Fruit fly (Drosophila melanogaster) whole organism, embryonic: ENCODE data around the gene disco.

ENCODE experiments used
- CG10979 ChIP-seq: fragments of 200-800 bp; sonication (Bioruptor generic); optimal IDR thresholded peaks from 2 replicates; lab custom pipeline; 2018; ENCODE audit warnings: missing biosample characterization, mild to moderate bottlenecking, missing genetic modification characterization, moderate library complexity
- CG12769 ChIP-seq: fragments of 200-800 bp; sonication (Bioruptor generic); optimal IDR thresholded peaks from 2 replicates; lab custom pipeline; 2019; ENCODE audit warnings: missing biosample characterization, mild to moderate bottlenecking, missing genetic modification characterization, moderate library complexity
- CG13424 ChIP-seq: fragments of 200-800 bp; sonication (Bioruptor generic); optimal IDR thresholded peaks from 2 replicates; lab custom pipeline; 2019; ENCODE audit warnings: missing biosample characterization, mild to moderate bottlenecking, missing genetic modification characterization, moderate library complexity
- CG16779 ChIP-seq: fragments of 200-800 bp; sonication (Bioruptor generic); IDR thresholded peaks from 2 replicates; pipeline ENCODE4 v1.3.6; 2022; ENCODE audit warnings: missing biosample characterization, missing genetic modification characterization
- CG17328 ChIP-seq: fragments of 200-800 bp; sonication (Bioruptor generic); IDR thresholded peaks from 2 replicates; pipeline ENCODE4 v1.3.6; 2022; ENCODE audit warnings: missing biosample characterization, missing genetic modification characterization
- CG17912 ChIP-seq: fragments of 200-800 bp; sonication (Bioruptor generic); optimal IDR thresholded peaks from 2 replicates; lab custom pipeline; 2018; ENCODE audit warnings: missing biosample characterization, mild to moderate bottlenecking, missing genetic modification characterization
- CG1832 ChIP-seq: fragments of 200-800 bp; sonication (Bioruptor generic); optimal IDR thresholded peaks from 2 replicates; lab custom pipeline; 2017; ENCODE audit warnings: missing biosample characterization, mild to moderate bottlenecking, missing genetic modification characterization, inconsistent platforms
- CG2120 ChIP-seq: fragments of 200-800 bp; sonication (Bioruptor generic); optimal IDR thresholded peaks from 3 replicates; lab custom pipeline; 2016; ENCODE audit warnings: missing biosample characterization, missing genetic modification characterization
- CG2712 ChIP-seq: fragments of 200-800 bp; optimal IDR thresholded peaks from 3 replicates; lab custom pipeline; 2019; ENCODE audit warnings: missing biosample characterization, mild to moderate bottlenecking, missing genetic modification characterization, moderate library complexity
- CG30403 ChIP-seq: fragments of 200-800 bp; sonication (Bioruptor generic); optimal IDR thresholded peaks from 3 replicates; lab custom pipeline; 2016; ENCODE audit warnings: missing biosample characterization, missing genetic modification characterization
- CG30431 ChIP-seq: fragments of 200-800 bp; sonication (Bioruptor generic); optimal IDR thresholded peaks from 2 replicates; lab custom pipeline; 2017; ENCODE audit warnings: missing biosample characterization, missing genetic modification characterization
- CG32532 ChIP-seq: fragments of 200-800 bp; sonication (Bioruptor generic); IDR thresholded peaks from 2 replicates; pipeline ENCODE4 v1.3.6; 2022; ENCODE audit warnings: missing biosample characterization, missing genetic modification characterization
- CG42726 ChIP-seq: fragments of 200-800 bp; sonication (Bioruptor generic); IDR thresholded peaks from 2 replicates; pipeline ENCODE4 v1.3.6; 2022; ENCODE audit warnings: missing biosample characterization, missing genetic modification characterization; ENCODE audit not compliant: partially characterized antibody
- CG5180 ChIP-seq: fragments of 200-800 bp; sonication (Bioruptor generic); optimal IDR thresholded peaks from 3 replicates; lab custom pipeline; 2017; ENCODE audit warnings: missing biosample characterization, missing genetic modification characterization, mild to moderate bottlenecking, moderate library complexity, missing genetic modification reagents
- CG7357 ChIP-seq: fragments of 200-800 bp; sonication (Bioruptor generic); IDR thresholded peaks from 3 replicates; pipeline ENCODE4 v1.3.6; 2022; ENCODE audit warnings: missing biosample characterization, missing genetic modification characterization
- CG7839 ChIP-seq: fragments of 200-800 bp; sonication (Bioruptor generic); optimal IDR thresholded peaks from 3 replicates; lab custom pipeline; 2018; ENCODE audit warnings: missing biosample characterization, mild to moderate bottlenecking, missing genetic modification characterization, moderate library complexity
- CG9727 ChIP-seq: fragments of 200-800 bp; sonication (Bioruptor generic); optimal IDR thresholded peaks from 3 replicates; lab custom pipeline; 2017; ENCODE audit warnings: missing biosample characterization, mild to moderate bottlenecking, missing genetic modification characterization
- D ChIP-seq, 2 experiments: fragments of 200-800 bp in 1 of 2; fragments of >200 bp in 1 of 2; sonication (Bioruptor generic) in 1 of 2; optimal IDR thresholded peaks; 2 replicates in 1 of 2; 3 replicates in 1 of 2; lab custom pipeline; 2017; ENCODE audit warnings: mild to moderate bottlenecking in 1 of 2, missing biosample characterization in 1 of 2, missing genetic modification characterization in 1 of 2, missing genetic modification reagents in 1 of 2
- Ets65A ChIP-seq: fragments of 200-800 bp; sonication (Bioruptor generic); peaks from one replicate; lab custom pipeline; 2016; ENCODE audit warnings: missing biosample characterization, missing genetic modification characterization
- HLH54F ChIP-seq: fragments of 200-800 bp; sonication (Bioruptor generic); optimal IDR thresholded peaks from 3 replicates; lab custom pipeline; 2016; ENCODE audit warnings: missing biosample characterization, missing genetic modification characterization
- Hand ChIP-seq: fragments of 200-800 bp; sonication (Bioruptor generic); optimal IDR thresholded peaks from 2 replicates; lab custom pipeline; 2017; ENCODE audit warnings: mild to moderate bottlenecking, missing biosample characterization, missing genetic modification reagents, missing genetic modification characterization
- NC2β ChIP-seq: fragments of 200-800 bp; sonication (Bioruptor generic); optimal IDR thresholded peaks from 2 replicates; lab custom pipeline; 2016; ENCODE audit warnings: missing biosample characterization, missing genetic modification characterization
- Neu2 ChIP-seq: fragments of 200-800 bp; sonication (Bioruptor generic); optimal IDR thresholded peaks from 3 replicates; lab custom pipeline; 2016; ENCODE audit warnings: missing biosample characterization, missing genetic modification characterization, borderline replicate concordance
- Nf-YB ChIP-seq: fragments of 200-800 bp; sonication (Bioruptor generic); optimal IDR thresholded peaks from 3 replicates; lab custom pipeline; 2019; ENCODE audit warnings: missing biosample characterization, mild to moderate bottlenecking, missing genetic modification characterization, moderate library complexity
- Nf-YC ChIP-seq: fragments of 200-800 bp; optimal IDR thresholded peaks from 3 replicates; lab custom pipeline; 2019; ENCODE audit warnings: missing biosample characterization, mild to moderate bottlenecking, missing genetic modification characterization, moderate library complexity
- Oaz ChIP-seq: fragments of 200-800 bp; sonication (Bioruptor generic); IDR thresholded peaks from 2 replicates; pipeline ENCODE4 v1.3.6; 2022; ENCODE audit warnings: missing biosample characterization, missing genetic modification characterization
- Oli ChIP-seq: fragments of 200-800 bp; sonication (Bioruptor generic); optimal IDR thresholded peaks from 2 replicates; lab custom pipeline; 2018; ENCODE audit warnings: missing biosample characterization, mild to moderate bottlenecking, missing genetic modification characterization, moderate library complexity
- Xbp1 ChIP-seq: fragments of 200-800 bp; sonication (Bioruptor generic); optimal IDR thresholded peaks from 3 replicates; lab custom pipeline; 2016; ENCODE audit warnings: missing biosample characterization, mild to moderate bottlenecking, missing genetic modification characterization
- ac ChIP-seq: fragments of 200-800 bp; sonication (Bioruptor generic); optimal IDR thresholded peaks from 3 replicates; lab custom pipeline; 2017; ENCODE audit warnings: missing biosample characterization, mild to moderate bottlenecking, missing genetic modification characterization
- bsh ChIP-seq, 2 experiments: fragments of 200-800 bp; sonication (Bioruptor generic); optimal IDR thresholded peaks; 2 replicates each; lab custom pipeline; 2017 to 2018; ENCODE audit warnings: mild to moderate bottlenecking in 2 of 2, missing biosample characterization in 2 of 2, missing genetic modification characterization in 2 of 2, moderate library complexity in 1 of 2
- chif ChIP-seq, 2 experiments: fragments of 200-800 bp; sonication (Bioruptor generic); optimal IDR thresholded peaks; 3 replicates each; lab custom pipeline; 2016; ENCODE audit warnings: missing biosample characterization in 2 of 2, missing genetic modification characterization in 2 of 2
- crp ChIP-seq, 2 experiments: fragments of 200-800 bp; sonication (Bioruptor generic); optimal IDR thresholded peaks; 2 replicates in 1 of 2; 3 replicates in 1 of 2; lab custom pipeline; 2017; ENCODE audit warnings: missing biosample characterization in 2 of 2, missing genetic modification characterization in 2 of 2, mild to moderate bottlenecking in 1 of 2, moderate library complexity in 1 of 2
- cwo ChIP-seq: fragments of 200-800 bp; sonication (Bioruptor generic); optimal IDR thresholded peaks from 3 replicates; lab custom pipeline; 2017; ENCODE audit warnings: missing biosample characterization, missing genetic modification characterization, mild to moderate bottlenecking, moderate library complexity, missing genetic modification reagents
- dysf ChIP-seq: fragments of 200-800 bp; sonication (Bioruptor generic); IDR thresholded peaks from 3 replicates; pipeline ENCODE4 v1.3.6; 2022; ENCODE audit warnings: missing biosample characterization, missing genetic modification characterization
- fd3F ChIP-seq: fragments of 200-800 bp; sonication (Bioruptor generic); optimal IDR thresholded peaks from 2 replicates; lab custom pipeline; 2018; ENCODE audit warnings: missing biosample characterization, mild to moderate bottlenecking, missing genetic modification characterization, moderate library complexity
- ftz-f1 ChIP-seq: fragments of 200-800 bp; sonication (Bioruptor generic); optimal IDR thresholded peaks from 2 replicates; lab custom pipeline; 2016; ENCODE audit warnings: missing biosample characterization, missing genetic modification characterization
- grau ChIP-seq: fragments of 200-800 bp; optimal IDR thresholded peaks from 3 replicates; lab custom pipeline; 2019; ENCODE audit warnings: missing biosample characterization, mild to moderate bottlenecking, missing genetic modification characterization, moderate library complexity
- hb ChIP-seq: fragments of 200-800 bp; sonication (Bioruptor generic); IDR thresholded peaks from 3 replicates; pipeline ENCODE4 v1.3.6; 2022; ENCODE audit warnings: missing biosample characterization, missing genetic modification characterization; ENCODE audit not compliant: partially characterized antibody
- lola ChIP-seq, 3 experiments: fragments of >200 bp in 2 of 3; fragments of 200-800 bp in 1 of 3; sonication (Bioruptor generic) in 1 of 3; optimal IDR thresholded peaks; 2 replicates each; lab custom pipeline; 2017 to 2019; ENCODE audit warnings: missing biosample characterization in 3 of 3, missing genetic modification characterization in 3 of 3, mild to moderate bottlenecking in 1 of 3, moderate library complexity in 1 of 3
- luna ChIP-seq: fragments of 200-800 bp; sonication (Bioruptor generic); optimal IDR thresholded peaks from 2 replicates; lab custom pipeline; 2016; ENCODE audit warnings: missing biosample characterization, missing genetic modification characterization
- nmo ChIP-seq: fragments of 200-800 bp; sonication (Bioruptor generic); optimal IDR thresholded peaks from 2 replicates; lab custom pipeline; 2018; ENCODE audit warnings: missing biosample characterization, mild to moderate bottlenecking, missing genetic modification characterization, moderate library complexity
- ranshi ChIP-seq: fragments of 200-800 bp; sonication (Bioruptor generic); IDR thresholded peaks from 2 replicates; pipeline ENCODE4 v1.3.6; 2022; ENCODE audit warnings: missing biosample characterization, missing genetic modification characterization
- repo ChIP-seq: fragments of 200-800 bp; sonication (Bioruptor generic); optimal IDR thresholded peaks from 2 replicates; lab custom pipeline; 2016; ENCODE audit warnings: missing biosample characterization, missing genetic modification characterization
- ro ChIP-seq: fragments of 200-800 bp; sonication (Bioruptor generic); IDR thresholded peaks from 2 replicates; pipeline ENCODE4 v1.3.6; 2022; ENCODE audit warnings: missing biosample characterization, missing genetic modification characterization
- salm ChIP-seq: fragments of 200-800 bp; sonication (Bioruptor generic); optimal IDR thresholded peaks from 2 replicates; lab custom pipeline; 2018; ENCODE audit warnings: missing biosample characterization, mild to moderate bottlenecking, missing genetic modification characterization
- scrt ChIP-seq: fragments of 200-800 bp; sonication (Bioruptor generic); optimal IDR thresholded peaks from 2 replicates; lab custom pipeline; 2018; ENCODE audit warnings: missing biosample characterization, mild to moderate bottlenecking, missing genetic modification characterization, moderate library complexity
- stwl ChIP-seq: fragments of 200-800 bp; sonication (Bioruptor generic); optimal IDR thresholded peaks from 3 replicates; lab custom pipeline; 2018; ENCODE audit warnings: missing biosample characterization, mild to moderate bottlenecking, missing genetic modification characterization, moderate library complexity
- vnd ChIP-seq: fragments of 200-800 bp; sonication (Bioruptor generic); IDR thresholded peaks from 3 replicates; pipeline ENCODE4 v1.3.6; 2022; ENCODE audit warnings: missing biosample characterization, missing genetic modification characterization; ENCODE audit not compliant: partially characterized antibody
- wek ChIP-seq: fragments of 200-800 bp; sonication (Bioruptor generic); optimal IDR thresholded peaks from 3 replicates; lab custom pipeline; 2018; ENCODE audit warnings: missing biosample characterization, mild to moderate bottlenecking, missing genetic modification characterization, moderate library complexity

disco gene

dm6 chrX:16175079-16175478, 41.5 kb downstream of the disco start:
- no peak for TF ChIP-seq hb (GFP tag; lab: Robert Waterston, UW)
- TF ChIP-seq fd3F (GFP tag; lab: Kevin White, UChicago) = no peak
- TF ChIP-seq CG12769 = no peak
- no peak for TF ChIP-seq Neu2 (GFP tag; lab: Kevin White, UChicago)
- TF ChIP-seq ac = no peak
- no peak for TF ChIP-seq wek (GFP tag; lab: Kevin White, UChicago)
- TF ChIP-seq Xbp1 (GFP tag; lab: Kevin White, UChicago) = no peak
- TF ChIP-seq CG17912 (GFP tag; lab: Kevin White, UChicago) = no peak
- peak; percentile 82 for TF ChIP-seq Nf-YB (GFP tag; lab: Kevin White, UChicago)
- peak; percentile 85 for TF ChIP-seq CG5180 (GFP tag; lab: Kevin White, UChicago)
- TF ChIP-seq Hand = no peak
- peak; percentile 59 for TF ChIP-seq Nf-YC
- TF ChIP-seq, all 482 proteins: peak for 3

- TF ChIP-seq CG16779 = no peak
- no peak for TF ChIP-seq HLH54F (GFP tag; lab: Kevin White, UChicago)
- TF ChIP-seq salm = no peak
- peak; percentile 41 for TF ChIP-seq nmo (GFP tag; lab: Kevin White, UChicago)
- TF ChIP-seq CG1832 = no peak
- no peak for TF ChIP-seq vnd (GFP tag; lab: Robert Waterston, UW)
- TF ChIP-seq lola (GFP tag; optimal IDR thresholded peaks at IDR 0.05; lab: Kevin White, UChicago) = peak in 1 of 3 experiments; percentile 54
- no peak for TF ChIP-seq luna (GFP tag; lab: Kevin White, UChicago)
- TF ChIP-seq CG32532 (GFP tag; lab: Robert Waterston, UW) = no peak
- peak; percentile 40 for TF ChIP-seq CG9727 (GFP tag; lab: Kevin White, UChicago)
- no peak for TF ChIP-seq CG30431 (GFP tag; lab: Kevin White, UChicago)
- peak; percentile 14 for TF ChIP-seq CG30403 (GFP tag; lab: Kevin White, UChicago)
- TF ChIP-seq CG17328 (GFP tag; lab: Robert Waterston, UW) = no peak
- no peak for TF ChIP-seq ranshi (GFP tag; lab: Robert Waterston, UW)
- peak; percentile 30 for TF ChIP-seq Oli (tag; lab: Kevin White, UChicago)
- no peak for TF ChIP-seq crp (GFP tag; optimal IDR thresholded peaks at IDR 0.05; lab: Kevin White, UChicago)
- TF ChIP-seq CG7357 (GFP tag; lab: Robert Waterston, UW) = no peak
- peak; percentile 48 for TF ChIP-seq CG10979 (tag; lab: Kevin White, UChicago)
- TF ChIP-seq CG42726 (GFP tag; lab: Robert Waterston, UW) = no peak
- TF ChIP-seq Ets65A (GFP tag; lab: Kevin White, UChicago) = peak; percentile 60
- no peak for TF ChIP-seq D (optimal IDR thresholded peaks at IDR 0.05; lab: Kevin White, UChicago)
- no peak for TF ChIP-seq D (GFP tag; optimal IDR thresholded peaks at IDR 0.05; lab: Kevin White, UChicago)
- TF ChIP-seq repo = no peak
- TF ChIP-seq CG2712 (tag; lab: Kevin White, UChicago) = peak; percentile 19
- peak; percentile 16 for TF ChIP-seq CG13424 (tag; lab: Kevin White, UChicago)
- TF ChIP-seq bsh (GFP tag; optimal IDR thresholded peaks at IDR 0.05; lab: Kevin White, UChicago) = peak in 1 of 2 experiments; percentile 4
- TF ChIP-seq grau (tag; lab: Kevin White, UChicago) = peak; percentile 17
- TF ChIP-seq CG7839 (tag; lab: Kevin White, UChicago) = peak; percentile 28
- TF ChIP-seq dysf = no peak
- no peak for TF ChIP-seq stwl (tag; lab: Kevin White, UChicago)
- no peak for TF ChIP-seq scrt
- no peak for TF ChIP-seq ro (GFP tag; lab: Robert Waterston, UW)
- peak in 1 of 2 experiments; percentile 12 for TF ChIP-seq chif (GFP tag; optimal IDR thresholded peaks at IDR 0.05; lab: Kevin White, UChicago)
- TF ChIP-seq cwo (GFP tag; lab: Kevin White, UChicago) = no peak
- no peak for TF ChIP-seq ftz-f1
- no peak for TF ChIP-seq Oaz (GFP tag; lab: Robert Waterston, UW)
- no peak for TF ChIP-seq CG2120
- TF ChIP-seq NC2β (GFP tag; lab: Kevin White, UChicago) = no peak
Measured at dm6 chrX:16171427-16171826, 45.1 kb downstream of the disco start.
